Worm (Caenorhabditis elegans) whole organism, L2 larva: ENCODE measurements around the gene rpl-38.

Experiments
- aly-2 ChIP-seq: fragments of 150-350 bp; optimal IDR thresholded peaks from 2 replicates; lab custom pipeline; 2014; ENCODE audit warnings: missing biosample characterization, missing genetic modification characterization
- egl-27 ChIP-seq: sonication (generic microtip); optimal IDR thresholded peaks from 3 replicates; lab custom pipeline; 2017; ENCODE audit warnings: missing biosample characterization, missing genetic modification reagents, missing genetic modification characterization
- lsy-2 ChIP-seq, 2 experiments: fragments of 150-350 bp in 1 of 2; sonication (generic microtip) in 1 of 2; optimal IDR thresholded peaks; 2 replicates each; lab custom pipeline; 2014 to 2017; ENCODE audit warnings: missing biosample characterization in 2 of 2, missing genetic modification characterization in 2 of 2
- ztf-1 ChIP-seq: fragments of 200-800 bp; sonication (Bioruptor generic); conservative IDR thresholded peaks from 2 replicates; pipeline ENCODE4 v1.3.6; 2022; ENCODE audit warnings: missing genetic modification characterization, missing compliant biosample characterization

ce11 chrV:15493680-15494079 is 18.3 kb upstream of the rpl-38 start, which contains the start of gene srh-218:
- no peak for TF ChIP-seq aly-2 (tag; lab: Kevin White, UChicago)
- TF ChIP-seq egl-27 (tag; lab: Kevin White, UChicago) = no peak
- TF ChIP-seq lsy-2 (tag; optimal IDR thresholded peaks at IDR 0.05; lab: Kevin White, UChicago) = no peak
- no peak for TF ChIP-seq ztf-1 (GFP tag; lab: Robert Waterston, UW)
